Fruit fly (Drosophila melanogaster): ENCODE results near the gene dtn.

dtn gene

DNA sequence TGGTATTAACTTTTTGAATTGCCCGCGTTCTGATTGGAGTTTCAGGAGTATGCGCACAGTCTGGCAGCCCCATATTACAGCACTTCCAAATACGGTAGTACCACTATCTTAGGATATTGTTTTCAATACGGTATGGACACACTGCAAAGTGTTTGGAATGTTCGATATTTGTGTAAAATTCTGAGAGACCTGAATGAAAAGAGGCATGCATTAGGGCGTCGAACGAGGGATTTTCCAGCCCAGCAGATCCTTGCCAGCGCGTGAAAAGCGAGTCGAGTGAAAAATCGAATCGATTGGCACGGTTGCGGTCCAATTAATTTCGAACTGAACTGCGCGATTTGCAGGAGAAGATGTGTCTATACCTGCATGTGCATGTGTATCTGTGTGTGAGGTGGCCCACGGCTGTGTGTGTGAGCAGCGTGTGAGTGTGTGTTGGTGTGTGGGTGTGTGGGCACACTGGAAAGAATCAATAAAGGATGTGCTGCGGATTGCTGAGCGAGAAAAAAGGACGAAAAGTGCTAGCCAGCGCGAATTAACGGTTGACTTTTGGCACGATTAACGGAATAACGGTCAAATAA, at the start of gene dtn:
Gene dtn (plus strand): TSS at position 176 of the 578 bp plus-strand sequence.
- no peak for TF ChIP-seq psq (optimal IDR thresholded peaks at IDR 0.05)
- TF ChIP-seq CG8478 (optimal IDR thresholded peaks at IDR 0.05), result no peak
- no peak for TF ChIP-seq pan (optimal IDR thresholded peaks at IDR 0.05)
- no peak for TF ChIP-seq EcR (GFP tag; optimal IDR thresholded peaks at IDR 0.05)
- TF ChIP-seq Dll (optimal IDR thresholded peaks at IDR 0.05), result no peak
- no peak for TF ChIP-seq usp (GFP tag; optimal IDR thresholded peaks at IDR 0.05)

DNA sequence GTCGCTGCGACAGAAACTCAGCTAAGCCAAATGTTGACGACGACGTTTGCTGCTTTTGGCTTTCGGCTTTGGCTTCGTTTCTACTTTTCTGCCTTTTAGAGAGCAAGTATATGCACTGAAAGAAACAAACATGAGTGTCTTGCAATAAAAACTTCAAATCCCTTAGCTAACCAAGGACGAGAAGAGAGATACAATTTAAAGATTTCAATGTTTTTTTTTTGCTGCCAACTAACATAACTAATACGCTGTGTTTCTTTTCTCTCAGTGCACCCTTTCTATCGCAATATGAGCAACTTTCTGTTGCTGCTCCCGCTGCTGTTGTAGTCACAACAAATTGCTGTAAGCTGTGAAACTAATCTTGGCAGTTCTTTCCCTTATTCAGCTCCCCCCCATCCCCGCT, 46.0 kb upstream of the dtn start:
- TF ChIP-seq Dll (optimal IDR thresholded peaks at IDR 0.05) (no peak), pan (optimal IDR thresholded peaks at IDR 0.05) (no peak), CG8478 (optimal IDR thresholded peaks at IDR 0.05) (no peak), usp (GFP tag; optimal IDR thresholded peaks at IDR 0.05) (no peak), psq (optimal IDR thresholded peaks at IDR 0.05) (no peak), EcR (GFP tag; optimal IDR thresholded peaks at IDR 0.05) (no peak)

DNA sequence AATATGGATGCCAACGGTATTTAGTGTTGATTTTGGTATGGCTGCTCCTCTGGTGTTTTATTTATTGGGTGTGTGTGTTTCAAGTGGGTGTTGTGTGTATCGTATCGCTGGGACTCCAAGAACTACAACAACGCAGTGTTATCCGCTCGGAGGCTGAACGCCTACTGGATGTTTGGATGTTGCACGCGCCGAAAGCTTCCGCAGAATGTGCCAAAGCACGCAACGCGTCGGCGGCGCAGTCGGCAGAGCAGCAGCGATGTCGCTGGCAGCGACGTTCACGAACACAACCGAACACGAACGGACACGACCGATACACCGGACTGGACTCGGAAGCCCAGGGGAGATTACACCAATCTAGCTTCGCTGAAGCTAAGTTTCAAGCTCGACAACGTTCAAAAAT, 33.1 kb upstream of the dtn start, which contains the start of gene Ca-alpha1T:
Gene Ca-alpha1T (minus strand): TSS at position 152 of the 400 bp plus-strand sequence.
- TF ChIP-seq psq (optimal IDR thresholded peaks at IDR 0.05) (no peak), usp (GFP tag; optimal IDR thresholded peaks at IDR 0.05) (no peak), CG8478 (optimal IDR thresholded peaks at IDR 0.05) (no peak), pan (optimal IDR thresholded peaks at IDR 0.05) (no peak), EcR (GFP tag; optimal IDR thresholded peaks at IDR 0.05) (no peak), Dll (optimal IDR thresholded peaks at IDR 0.05) (no peak)

DNA sequence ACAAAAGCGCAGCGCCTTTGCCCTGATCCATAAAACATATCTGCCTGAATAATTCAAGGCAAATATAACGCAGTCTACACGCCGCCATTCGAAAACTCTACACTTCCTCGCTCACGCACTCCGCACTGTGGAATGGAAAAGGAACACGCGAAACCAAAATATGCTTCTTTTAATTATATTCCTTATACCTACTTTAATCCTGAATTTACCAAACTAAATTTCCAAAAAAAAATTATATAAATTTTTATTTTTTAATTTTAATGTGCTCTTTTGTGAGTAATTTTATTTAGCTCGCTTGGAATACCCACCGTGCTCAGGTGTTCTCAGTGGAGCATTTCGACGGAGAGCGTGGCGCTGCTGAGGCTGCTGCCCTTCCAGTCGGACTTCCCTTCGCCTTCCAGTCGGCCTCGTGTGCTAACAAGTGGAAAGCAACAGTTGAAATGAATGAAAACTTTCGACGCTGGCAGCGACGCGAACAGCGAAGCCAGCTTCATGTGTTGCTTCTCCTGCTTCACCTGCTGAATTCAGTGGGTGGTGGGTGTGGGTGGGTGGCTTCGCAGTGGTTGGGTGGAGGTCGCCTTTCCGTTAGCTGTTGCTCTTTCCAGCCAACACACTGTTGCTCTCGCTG, 32.1 kb upstream of the dtn start:
- TF ChIP-seq pan (optimal IDR thresholded peaks at IDR 0.05), result no peak
- TF ChIP-seq Dll (optimal IDR thresholded peaks at IDR 0.05), result no peak

DNA sequence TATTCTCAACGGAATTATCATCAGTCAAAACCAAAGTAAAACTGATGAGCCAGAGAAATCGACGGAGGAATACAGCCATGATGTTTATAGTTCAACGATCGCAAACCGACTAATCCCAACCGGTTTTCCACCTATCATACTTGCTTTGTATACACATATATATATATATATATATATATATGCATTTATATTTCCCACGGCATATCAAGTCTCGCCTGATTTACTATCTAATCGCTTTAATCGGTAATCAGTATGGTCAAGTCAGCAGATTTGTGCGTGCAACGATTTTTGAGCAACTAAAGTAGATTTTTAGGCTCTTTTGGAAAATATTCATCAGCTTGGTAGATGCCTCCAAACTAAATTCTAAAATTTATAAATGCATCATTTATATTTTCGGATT, 29.1 kb upstream of the dtn start, which contains the start of gene CG32750:
Gene CG32750 (minus strand): TSS at position 101 of the 400 bp plus-strand sequence.
- TF ChIP-seq pan (optimal IDR thresholded peaks at IDR 0.05), result no peak
- no peak for TF ChIP-seq Dll (optimal IDR thresholded peaks at IDR 0.05)
- no peak for TF ChIP-seq psq (optimal IDR thresholded peaks at IDR 0.05)
- TF ChIP-seq CG8478 (optimal IDR thresholded peaks at IDR 0.05), result no peak
- no peak for TF ChIP-seq usp (GFP tag; optimal IDR thresholded peaks at IDR 0.05)
- no peak for TF ChIP-seq EcR (GFP tag; optimal IDR thresholded peaks at IDR 0.05)

DNA sequence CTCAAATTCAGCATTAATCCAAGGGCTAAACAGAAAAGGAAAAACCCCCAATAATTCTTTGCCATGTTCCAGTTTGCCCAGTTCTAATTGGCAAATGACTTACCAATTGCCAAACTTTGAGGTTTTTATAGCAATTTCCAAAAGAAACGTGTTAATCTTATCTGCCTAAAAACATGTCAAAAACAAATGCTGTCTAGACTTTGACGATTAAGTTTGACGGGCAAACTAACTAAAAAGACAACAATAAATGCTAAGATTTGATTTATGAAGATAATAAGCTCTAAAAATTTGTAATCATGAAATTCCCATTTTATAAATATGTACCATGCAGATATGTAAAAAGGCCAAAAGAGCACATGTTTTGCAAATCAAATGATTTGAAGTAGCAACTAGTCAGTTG, 26.9 kb upstream of the dtn start, which contains the start of gene CG32751:
Gene CG32751 (minus strand): TSS at position 101 of the 400 bp plus-strand sequence.
- no peak for TF ChIP-seq Dll (optimal IDR thresholded peaks at IDR 0.05)
- no peak for TF ChIP-seq EcR (GFP tag; optimal IDR thresholded peaks at IDR 0.05)

DNA sequence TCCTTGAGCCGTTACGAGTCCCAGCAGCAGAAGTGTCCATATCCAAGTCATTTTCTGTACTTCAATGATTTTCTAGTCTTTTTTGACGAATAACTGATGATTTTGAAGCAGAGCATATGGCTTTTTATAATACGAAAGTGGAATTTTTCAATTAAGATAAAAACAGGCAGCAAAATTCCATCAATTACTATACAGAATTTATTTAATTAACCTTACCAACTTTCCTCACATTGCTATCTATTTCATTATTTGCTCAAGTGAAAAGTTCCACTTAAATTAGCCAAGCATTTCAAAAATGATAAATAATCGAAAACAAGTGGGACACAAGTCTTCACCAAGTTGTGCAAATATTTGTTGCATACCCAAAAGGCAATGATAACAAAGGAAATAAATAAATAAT, 25.7 kb upstream of the dtn start, which contains the start of gene CG43090:
Gene CG43090 (minus strand): TSS at position 101 of the 400 bp plus-strand sequence.
- no peak for TF ChIP-seq Dll (optimal IDR thresholded peaks at IDR 0.05)
- no peak for TF ChIP-seq CG8478 (optimal IDR thresholded peaks at IDR 0.05)
- no peak for TF ChIP-seq pan (optimal IDR thresholded peaks at IDR 0.05)
- TF ChIP-seq usp (GFP tag; optimal IDR thresholded peaks at IDR 0.05), result no peak
- no peak for TF ChIP-seq EcR (GFP tag; optimal IDR thresholded peaks at IDR 0.05)
- no peak for TF ChIP-seq psq (optimal IDR thresholded peaks at IDR 0.05)

DNA sequence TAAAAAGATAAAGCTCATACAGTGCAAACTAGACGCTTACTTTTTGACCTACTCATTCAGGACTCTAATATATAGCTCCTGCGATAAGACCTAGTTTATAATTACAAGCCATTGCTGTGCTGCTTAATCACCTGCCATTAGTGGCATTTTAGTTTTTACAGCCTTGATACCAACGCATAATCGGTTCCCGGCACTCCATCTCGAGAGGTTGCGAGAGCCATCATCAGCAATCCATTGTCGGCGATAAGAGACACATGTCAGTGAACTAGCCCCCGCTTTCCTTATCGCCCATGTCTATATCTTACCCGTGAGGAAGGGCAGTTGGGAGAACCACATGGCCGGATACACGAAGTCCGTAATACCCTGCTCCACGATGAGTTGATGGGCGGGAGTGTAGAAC, 24.0 kb upstream of the dtn start:
- TF ChIP-seq psq (optimal IDR thresholded peaks at IDR 0.05) (no peak), EcR (GFP tag; optimal IDR thresholded peaks at IDR 0.05) (no peak), CG8478 (optimal IDR thresholded peaks at IDR 0.05) (no peak), Dll (optimal IDR thresholded peaks at IDR 0.05) (no peak), usp (GFP tag; optimal IDR thresholded peaks at IDR 0.05) (no peak), pan (optimal IDR thresholded peaks at IDR 0.05) (no peak)

DNA sequence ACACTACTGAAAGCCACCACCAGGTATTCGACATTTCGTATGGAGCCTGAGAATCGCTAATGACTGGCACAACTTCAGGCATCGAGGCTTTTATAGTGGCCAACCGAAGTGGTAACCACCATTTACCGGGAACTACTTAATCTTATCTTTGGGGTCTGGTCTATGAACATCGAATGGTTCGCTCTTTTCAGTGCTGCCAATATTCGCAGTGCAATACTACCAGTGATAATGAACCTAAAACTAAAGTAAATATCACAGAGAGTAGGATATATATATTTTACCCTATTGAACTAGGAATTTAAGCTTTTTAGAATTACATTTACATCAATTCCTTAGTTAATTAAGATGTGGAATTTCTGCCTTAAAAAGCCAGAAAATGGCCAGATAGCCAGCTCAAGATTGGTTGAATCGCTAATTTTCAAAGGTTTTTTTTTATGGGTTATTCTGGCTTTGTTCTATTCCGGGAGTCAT, 22.9 kb upstream of the dtn start, which contains the start of gene vanin-like:
Gene vanin-like (minus strand): TSS at position 51 of the 471 bp plus-strand sequence.
- TF ChIP-seq Dll (optimal IDR thresholded peaks at IDR 0.05), result no peak
- TF ChIP-seq psq (optimal IDR thresholded peaks at IDR 0.05), result no peak
- TF ChIP-seq usp (GFP tag; optimal IDR thresholded peaks at IDR 0.05), result no peak
- TF ChIP-seq CG8478 (optimal IDR thresholded peaks at IDR 0.05), result no peak
- no peak for TF ChIP-seq pan (optimal IDR thresholded peaks at IDR 0.05)
- TF ChIP-seq EcR (GFP tag; optimal IDR thresholded peaks at IDR 0.05), result no peak

DNA sequence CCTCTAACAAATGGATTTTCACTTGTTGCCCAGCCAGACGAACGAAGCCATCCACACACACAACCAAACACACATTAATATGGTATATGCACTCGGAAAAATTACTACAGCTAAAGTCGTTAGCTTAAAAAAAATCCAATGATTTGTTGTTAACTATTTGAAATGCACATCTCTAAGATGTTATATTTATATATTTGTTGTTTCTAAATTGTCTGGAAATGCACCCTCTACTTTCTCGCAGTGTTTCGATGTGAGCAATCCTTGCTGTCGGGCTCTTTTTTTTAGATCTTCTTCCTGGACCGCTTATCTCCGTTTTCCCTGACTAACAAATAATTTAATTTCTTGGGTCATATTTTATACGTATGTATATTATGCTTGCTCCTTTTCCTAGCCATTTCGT, 20.3 kb upstream of the dtn start:
- TF ChIP-seq CG8478 (optimal IDR thresholded peaks at IDR 0.05) (no peak), psq (optimal IDR thresholded peaks at IDR 0.05) (no peak), pan (optimal IDR thresholded peaks at IDR 0.05) (no peak), Dll (optimal IDR thresholded peaks at IDR 0.05) (no peak), EcR (GFP tag; optimal IDR thresholded peaks at IDR 0.05) (no peak), usp (GFP tag; optimal IDR thresholded peaks at IDR 0.05) (no peak)

DNA sequence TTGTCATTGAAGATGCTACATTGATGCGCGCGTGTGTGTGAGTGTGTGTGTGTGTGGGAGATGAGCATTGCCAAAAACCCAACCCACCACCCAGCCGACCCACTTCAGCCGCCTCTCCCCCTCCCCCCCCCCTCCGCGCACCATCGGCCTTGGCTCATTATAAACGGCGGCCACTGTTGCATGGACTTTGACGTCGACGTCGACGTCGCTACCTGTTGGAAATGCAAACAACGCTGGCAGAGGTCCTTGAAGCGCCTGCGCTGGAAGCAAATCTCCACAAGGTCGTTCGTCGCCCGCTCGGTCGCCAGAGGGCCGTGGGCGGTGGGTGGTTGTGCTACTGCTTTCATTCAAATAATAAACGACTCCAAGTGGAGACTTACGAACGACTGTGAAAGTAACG, 8.8 kb upstream of the dtn start:
- TF ChIP-seq CG8478 (optimal IDR thresholded peaks at IDR 0.05) (no peak), Dll (optimal IDR thresholded peaks at IDR 0.05) (no peak), usp (GFP tag; optimal IDR thresholded peaks at IDR 0.05) (no peak), psq (optimal IDR thresholded peaks at IDR 0.05) (no peak), EcR (GFP tag; optimal IDR thresholded peaks at IDR 0.05) (no peak), pan (optimal IDR thresholded peaks at IDR 0.05) (no peak)

DNA sequence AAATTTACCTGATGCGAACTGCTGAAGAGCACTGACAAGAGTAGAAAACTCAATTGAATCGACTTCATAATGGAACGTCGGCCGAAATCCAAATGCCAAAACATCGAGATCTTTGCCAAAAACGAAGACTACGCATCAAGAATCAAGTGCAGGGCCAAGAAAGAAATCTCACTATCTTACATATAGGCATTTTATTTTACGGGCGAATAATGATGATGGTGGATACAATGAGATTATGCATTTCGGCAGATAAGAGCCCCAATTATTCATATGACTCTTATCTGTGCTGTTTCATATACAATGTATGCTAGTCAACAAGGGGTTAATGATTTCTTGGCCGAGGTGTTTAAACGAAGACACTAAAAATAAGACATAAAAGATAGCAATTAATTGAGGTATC, 6.2 kb upstream of the dtn start, which contains the start of gene Btnd:
Gene Btnd (minus strand): TSS at position 101 of the 400 bp plus-strand sequence.
- no peak for TF ChIP-seq Dll (optimal IDR thresholded peaks at IDR 0.05)
- no peak for TF ChIP-seq EcR (GFP tag; optimal IDR thresholded peaks at IDR 0.05)
- TF ChIP-seq psq (optimal IDR thresholded peaks at IDR 0.05), result no peak
- no peak for TF ChIP-seq CG8478 (optimal IDR thresholded peaks at IDR 0.05)
- TF ChIP-seq pan (optimal IDR thresholded peaks at IDR 0.05), result no peak
